Worm (Caenorhabditis elegans): ENCODE results near the gene asp-8.

asp-8 gene

DNA sequence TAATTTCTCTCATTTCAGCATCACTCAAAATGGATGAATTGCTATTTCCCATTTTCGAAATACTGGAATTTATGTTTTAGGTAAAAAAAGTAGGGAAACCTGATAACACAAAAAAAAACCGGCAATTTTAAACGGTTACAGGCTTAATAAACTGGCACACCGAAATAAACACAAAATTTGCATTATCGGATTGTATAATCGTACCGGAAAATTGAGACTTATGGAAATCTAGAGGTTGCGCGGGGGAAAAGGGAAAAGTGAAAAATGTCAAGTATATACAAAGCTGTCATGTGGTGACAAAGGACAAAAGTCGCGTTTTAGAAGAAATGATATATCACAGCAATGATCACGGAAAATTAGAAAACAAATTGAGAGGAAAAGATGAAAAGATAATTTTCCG is 14.9 kb downstream of the asp-8 start, which contains the start of gene chpf-2:
TSS of gene chpf-2 (minus strand) at position 101 of the 400 bp plus-strand sequence.
- TF ChIP-seq unc-86 (tag; optimal IDR thresholded peaks at IDR 0.05) (no peak), pros-1 (tag; optimal IDR thresholded peaks at IDR 0.05) (no peak), hlh-15 (tag; optimal IDR thresholded peaks at IDR 0.05) (no peak)

- peak; percentile 94 for TF ChIP-seq sdc-2 (tag; optimal IDR thresholded peaks at IDR 0.05)
- TF ChIP-seq K02D7.2 (tag; optimal IDR thresholded peaks at IDR 0.05): no peak
- no peak for TF ChIP-seq ttx-3 (tag; optimal IDR thresholded peaks at IDR 0.05)
- no peak for TF ChIP-seq ceh-24 (tag; optimal IDR thresholded peaks at IDR 0.05)
- TF ChIP-seq ceh-14 (tag; optimal IDR thresholded peaks at IDR 0.05): no peak
- no peak for TF ChIP-seq C38D4.7 (GFP tag; optimal IDR thresholded peaks at IDR 0.05)
Observed at ce11 chrV:3040930-3041329, 16.6 kb downstream of the asp-8 start.

DNA sequence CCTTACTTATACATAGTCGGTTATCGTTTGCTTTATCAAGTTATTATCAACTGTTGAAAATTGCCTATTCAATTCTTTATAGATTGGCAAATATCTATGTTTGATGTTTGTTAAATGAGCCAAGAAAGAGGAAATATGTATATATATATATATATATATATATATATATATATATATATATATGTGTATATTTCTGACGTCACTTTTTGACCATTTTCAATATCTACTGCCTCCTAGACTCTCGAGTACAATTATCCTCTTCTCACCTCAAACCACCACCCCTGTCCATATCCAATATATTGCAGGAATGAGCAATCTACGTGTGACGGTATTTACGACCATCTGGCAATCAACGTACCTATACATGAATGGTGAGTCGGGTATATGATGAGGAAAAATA is 20.5 kb downstream of the asp-8 start, which contains the start of gene F59D6.1:
TSS of gene F59D6.1 (plus strand) at position 301 of the 400 bp plus-strand sequence.
- TF ChIP-seq unc-42 (tag; optimal IDR thresholded peaks at IDR 0.05): no peak
- TF ChIP-seq sdc-2 (tag; optimal IDR thresholded peaks at IDR 0.05): peak; percentile 47

ce11 chrV:3046364-3046763 is 22.0 kb downstream of the asp-8 start:
- TF ChIP-seq ceh-22 (tag; optimal IDR thresholded peaks at IDR 0.05) (no peak), lin-11 (tag; optimal IDR thresholded peaks at IDR 0.05) (no peak), hlh-13 (GFP tag; optimal IDR thresholded peaks at IDR 0.05) (no peak)

ce11 chrV:3054254-3054653 is 29.9 kb downstream of the asp-8 start, which contains the start of gene C50H11.8:
Gene C50H11.8, plus strand, starts transcription at chrV:3054554.
- no peak for TF ChIP-seq ama-1 (optimal IDR thresholded peaks at IDR 0.05)
- no peak for TF ChIP-seq eyg-1 (tag; optimal IDR thresholded peaks at IDR 0.05)
- no peak for TF ChIP-seq ceh-19 (GFP tag; optimal IDR thresholded peaks at IDR 0.05)
- TF ChIP-seq ttx-3 (tag; optimal IDR thresholded peaks at IDR 0.05): no peak
- no peak for TF ChIP-seq lin-11 (tag; optimal IDR thresholded peaks at IDR 0.05)
- no peak for TF ChIP-seq unc-42 (tag; optimal IDR thresholded peaks at IDR 0.05)
- TF ChIP-seq hlh-6 (tag; optimal IDR thresholded peaks at IDR 0.05): no peak
- no peak for TF ChIP-seq tbx-2 (tag; optimal IDR thresholded peaks at IDR 0.05)
- no peak for TF ChIP-seq ceh-31 (tag; optimal IDR thresholded peaks at IDR 0.05)
- no peak for TF ChIP-seq ceh-18 (tag; optimal IDR thresholded peaks at IDR 0.05)
- no peak for TF ChIP-seq sox-2 (GFP tag; IDR thresholded peaks at IDR 0.05)
- no peak for TF ChIP-seq ceh-14 (tag; optimal IDR thresholded peaks at IDR 0.05)
- TF ChIP-seq ceh-6 (GFP tag; optimal IDR thresholded peaks at IDR 0.05): no peak
- no peak for TF ChIP-seq ceh-9 (tag; optimal IDR thresholded peaks at IDR 0.05)
- no peak for TF ChIP-seq nhr-232 (tag; optimal IDR thresholded peaks at IDR 0.05)
- no peak for TF ChIP-seq ceh-22 (tag; optimal IDR thresholded peaks at IDR 0.05)
- no peak for TF ChIP-seq fkh-10 (GFP tag; optimal IDR thresholded peaks at IDR 0.05)
- TF ChIP-seq unc-3 (GFP tag; conservative IDR thresholded peaks at IDR 0.05): no peak
- TF ChIP-seq unc-3 (tag; optimal IDR thresholded peaks at IDR 0.05): no peak

- TF ChIP-seq ceh-2 (tag; optimal IDR thresholded peaks at IDR 0.05): no peak
- no peak for TF ChIP-seq ceh-30 (tag; optimal IDR thresholded peaks at IDR 0.05)
- no peak for TF ChIP-seq nhr-11 (tag; optimal IDR thresholded peaks at IDR 0.05)
- no peak for TF ChIP-seq lim-6 (tag; optimal IDR thresholded peaks at IDR 0.05)
- no peak for TF ChIP-seq eyg-1 (tag; optimal IDR thresholded peaks at IDR 0.05)
- TF ChIP-seq che-1 (tag; optimal IDR thresholded peaks at IDR 0.05): no peak
- no peak for TF ChIP-seq K09A11.1 (tag; optimal IDR thresholded peaks at IDR 0.05; ENCODE audit: insufficient read depth)
- TF ChIP-seq pag-3 (tag; optimal IDR thresholded peaks at IDR 0.05; ENCODE audit: borderline replicate concordance): no peak
- TF ChIP-seq gmeb-2 (tag; optimal IDR thresholded peaks at IDR 0.05): no peak
- TF ChIP-seq hlh-8 (tag; optimal IDR thresholded peaks at IDR 0.05): no peak
- TF ChIP-seq ttx-3 (tag; optimal IDR thresholded peaks at IDR 0.05): no peak
- no peak for TF ChIP-seq sox-4 (tag; optimal IDR thresholded peaks at IDR 0.05)
- no peak for TF ChIP-seq ref-2 (tag; optimal IDR thresholded peaks at IDR 0.05)
- no peak for TF ChIP-seq syd-9 (tag; optimal IDR thresholded peaks at IDR 0.05)
- TF ChIP-seq dmd-4 (tag; optimal IDR thresholded peaks at IDR 0.05; ENCODE audit: borderline replicate concordance): no peak
- TF ChIP-seq pha-2 (tag; optimal IDR thresholded peaks at IDR 0.05): no peak
- TF ChIP-seq ceh-45 (GFP tag; IDR thresholded peaks at IDR 0.05): no peak
- no peak for TF ChIP-seq T23F11.4 (GFP tag; optimal IDR thresholded peaks at IDR 0.05)
- TF ChIP-seq unc-42 (tag; optimal IDR thresholded peaks at IDR 0.05): no peak
- no peak for TF ChIP-seq dve-1 (tag; optimal IDR thresholded peaks at IDR 0.05)
Observed at ce11 chrV:3058996-3059395, 34.6 kb downstream of the asp-8 start, which contains the start of gene str-244. Gene str-244, minus strand, starts transcription at chrV:3059096.

Measured in whole organism, late embryonic.